Worm (Caenorhabditis elegans): Measurements from ENCODE around the gene C30H6.8.

The C30H6.8 gene

ce11 chrIV:17432223-17432826 is 50.2 kb downstream of the C30H6.8 start:
- TF ChIP-seq nhr-10 (tag; optimal IDR thresholded peaks at IDR 0.05) (no peak), Y55F3AM.14 (GFP tag; optimal IDR thresholded peaks at IDR 0.05) (no peak), lin-13 (GFP tag; optimal IDR thresholded peaks at IDR 0.05) (no peak), lin-39 (tag; optimal IDR thresholded peaks at IDR 0.05) (no peak), sma-3 (GFP tag; optimal IDR thresholded peaks at IDR 0.05) (no peak), mab-5 (tag; optimal IDR thresholded peaks at IDR 0.05) (no peak), fos-1 (tag; optimal IDR thresholded peaks at IDR 0.05) (peak; percentile 53), ceh-16 (tag; optimal IDR thresholded peaks at IDR 0.05) (no peak), nhr-11 (tag; optimal IDR thresholded peaks at IDR 0.05) (no peak)
